Fruit fly (Drosophila melanogaster): ENCODE measurements around the gene Vps29.

- TF ChIP-seq CG8478 (optimal IDR thresholded peaks at IDR 0.05) (no peak), CTCF (optimal IDR thresholded peaks at IDR 0.05) (no peak)
Measured at dm6 chr2L:1128344-1128931, 22.1 kb upstream of the Vps29 start.
